3 worm cellular contexts compared by ENCODE assay signal in the genomic region with DNA sequence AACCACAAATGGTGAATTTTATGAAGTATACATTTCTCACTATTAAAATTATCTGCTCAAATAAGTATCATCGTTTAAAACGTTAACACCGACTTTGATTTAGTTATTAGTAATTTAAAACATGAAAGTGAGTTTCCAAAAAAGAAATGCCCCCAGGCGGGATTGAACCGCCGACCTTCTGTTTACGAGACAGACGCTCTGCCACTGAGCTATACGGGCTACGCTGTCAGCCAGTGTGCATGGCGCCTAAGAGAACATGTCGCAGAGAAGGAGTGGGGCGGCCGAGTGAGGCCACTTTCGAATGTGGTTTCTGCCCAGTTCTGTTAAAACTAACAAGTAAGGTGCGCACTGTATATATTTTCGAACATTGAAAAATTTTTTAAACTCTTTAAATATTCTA.
A peak's percentile ranks its signal among the peaks of the same experiment; 100 is the strongest.
TF ChIP-seq lines count a peak whose summit lies in the region.

No protein-coding gene starts in this region.

TF ChIP-seq in whole organism, L1 larva, 84 proteins besides CTCF, POLR2A, EP300 and RAD21 (continued from another document and continues in another):
- TF ChIP-seq jun-1 (tag; optimal IDR thresholded peaks at IDR 0.05; lab: Kevin White, UChicago) (peak; percentile 43), tbx-2 (tag; optimal IDR thresholded peaks at IDR 0.05; lab: Kevin White, UChicago) (peak; percentile 43), ets-5 (GFP tag; IDR thresholded peaks at IDR 0.05; lab: Robert Waterston, UW) (no peak), swsn-7 (tag; optimal IDR thresholded peaks at IDR 0.05; lab: Kevin White, UChicago) (peak; percentile 52), egl-13 (tag; optimal IDR thresholded peaks at IDR 0.05; lab: Kevin White, UChicago) (peak; percentile 6), hlh-17 (GFP tag; optimal IDR thresholded peaks at IDR 0.05; lab: Kevin White, UChicago; ENCODE audit: borderline replicate concordance) (no peak), nhr-28 (tag; optimal IDR thresholded peaks at IDR 0.05; lab: Kevin White, UChicago) (no peak), elt-3 (tag; optimal IDR thresholded peaks at IDR 0.05; lab: Kevin White, UChicago) (peak in 1 of 6 experiments; percentile 23), lsy-2 (tag; optimal IDR thresholded peaks at IDR 0.05; lab: Kevin White, UChicago) (peak in 1 of 2 experiments; percentile 17), tlp-1 (tag; optimal IDR thresholded peaks at IDR 0.05; lab: Kevin White, UChicago) (no peak), mdl-1 (tag; optimal IDR thresholded peaks at IDR 0.05; lab: Kevin White, UChicago) (peak in 1 of 2 experiments; percentile 21), ztf-11 (tag; optimal IDR thresholded peaks at IDR 0.05; lab: Kevin White, UChicago) (no peak), efl-1 (optimal IDR thresholded peaks at IDR 0.05; lab: Kevin White, UChicago) (peak; percentile 11 to 24), efl-1 (GFP tag; optimal IDR thresholded peaks at IDR 0.05 in 1 of 2; lab: Kevin White, UChicago) (peak in 1 of 2 experiments; percentile 91), nhr-237 (tag; optimal IDR thresholded peaks at IDR 0.05; lab: Kevin White, UChicago) (no peak), alr-1 (tag; optimal IDR thresholded peaks at IDR 0.05; lab: Kevin White, UChicago; ENCODE audit: borderline replicate concordance) (no peak), ceh-63 (GFP tag; optimal IDR thresholded peaks at IDR 0.05; lab: Kevin White, UChicago) (no peak), aha-1 (tag; optimal IDR thresholded peaks at IDR 0.05; lab: Kevin White, UChicago) (no peak), unc-86 (tag; optimal IDR thresholded peaks at IDR 0.05; lab: Kevin White, UChicago) (peak; percentile 36), ceh-82 (tag; optimal IDR thresholded peaks at IDR 0.05; lab: Kevin White, UChicago) (peak; percentile 58 to 69 (median 63)), nhr-90 (tag; optimal IDR thresholded peaks at IDR 0.05; lab: Kevin White, UChicago; ENCODE audit: poor library complexity) (peak; percentile 57), dsc-1 (tag; optimal IDR thresholded peaks at IDR 0.05; lab: Kevin White, UChicago) (peak; percentile 67), pqm-1 (tag; optimal IDR thresholded peaks at IDR 0.05; lab: Kevin White, UChicago) (no peak), ceh-90 (tag; optimal IDR thresholded peaks at IDR 0.05; lab: Kevin White, UChicago) (no peak), skn-1 (tag; optimal IDR thresholded peaks at IDR 0.05; lab: Kevin White, UChicago) (peak; percentile 43), efl-3 (GFP tag; optimal IDR thresholded peaks at IDR 0.05; lab: Kevin White, UChicago) (no peak), unc-130 (tag; optimal IDR thresholded peaks at IDR 0.05; lab: Kevin White, UChicago) (peak; percentile 23), snpc-4 (tag; optimal IDR thresholded peaks at IDR 0.05; lab: Kevin White, UChicago) (peak; percentile 13), C16A3.4 (tag; optimal IDR thresholded peaks at IDR 0.05; lab: Kevin White, UChicago) (peak; percentile 57), hlh-4 (tag; optimal IDR thresholded peaks at IDR 0.05; lab: Kevin White, UChicago) (no peak), hpl-2 (GFP tag; optimal IDR thresholded peaks at IDR 0.05; lab: Kevin White, UChicago) (no peak), nhr-71 (tag; optimal IDR thresholded peaks at IDR 0.05; lab: Kevin White, UChicago) (peak; percentile 63), nhr-11 (tag; optimal IDR thresholded peaks at IDR 0.05; lab: Kevin White, UChicago) (no peak), nhr-20 (tag; optimal IDR thresholded peaks at IDR 0.05; lab: Kevin White, UChicago) (peak; percentile 63), fos-1 (tag; optimal IDR thresholded peaks at IDR 0.05; lab: Kevin White, UChicago) (peak; percentile 10), lin-14 (GFP tag; optimal IDR thresholded peaks at IDR 0.05; lab: Kevin White, UChicago) (peak; percentile 51), rnt-1 (tag; optimal IDR thresholded peaks at IDR 0.05; lab: Kevin White, UChicago) (peak; percentile 67), unc-98 (GFP tag; IDR thresholded peaks at IDR 0.05; lab: Robert Waterston, UW) (no peak), unc-30 (tag; optimal IDR thresholded peaks at IDR 0.05; lab: Kevin White, UChicago) (no peak), fkh-8 (tag; optimal IDR thresholded peaks at IDR 0.05; lab: Kevin White, UChicago) (peak; percentile 41), fkh-10 (GFP tag; optimal IDR thresholded peaks at IDR 0.05; lab: Kevin White, UChicago) (peak; percentile 43), vab-15 (tag; optimal IDR thresholded peaks at IDR 0.05; lab: Kevin White, UChicago) (no peak)

TF ChIP-seq in whole organism, L3 larva, 47 proteins besides CTCF, POLR2A, EP300 and RAD21 (continued from another document):
- TF ChIP-seq unc-39 (tag; optimal IDR thresholded peaks at IDR 0.05; lab: Kevin White, UChicago), result no peak
- TF ChIP-seq nhr-77 (tag; optimal IDR thresholded peaks at IDR 0.05; lab: Kevin White, UChicago), result peak; percentile 33
- TF ChIP-seq aly-2 (tag; optimal IDR thresholded peaks at IDR 0.05; lab: Kevin White, UChicago), result no peak
- TF ChIP-seq ztf-11 (tag; optimal IDR thresholded peaks at IDR 0.05; lab: Kevin White, UChicago), result no peak
- TF ChIP-seq nhr-43 (tag; optimal IDR thresholded peaks at IDR 0.05; lab: Kevin White, UChicago; ENCODE audit: poor library complexity, severe bottlenecking), result peak; percentile 58
- TF ChIP-seq pha-4 (tag; optimal IDR thresholded peaks at IDR 0.05; lab: Kevin White, UChicago), result peak; percentile 56
- no peak for TF ChIP-seq nhr-237 (tag; optimal IDR thresholded peaks at IDR 0.05; lab: Kevin White, UChicago)
- TF ChIP-seq snpc-4 (tag; optimal IDR thresholded peaks at IDR 0.05; lab: Kevin White, UChicago), result peak; percentile 6

TF ChIP-seq in whole organism, young adult, 124 proteins besides CTCF, POLR2A, EP300 and RAD21 (continued from another document and continues in another):
- TF ChIP-seq F49E8.2 (tag; optimal IDR thresholded peaks at IDR 0.05; lab: Kevin White, UChicago; ENCODE audit: insufficient read depth) (no peak), repo-1 (tag; optimal IDR thresholded peaks at IDR 0.05; lab: Kevin White, UChicago) (peak; percentile 5), rcor-1 (GFP tag; IDR thresholded peaks at IDR 0.05; lab: Robert Waterston, UW) (peak; percentile 81), ceh-100 (GFP tag; IDR thresholded peaks at IDR 0.05; lab: Robert Waterston, UW) (0 out of 2 replicates have a peak, but pooled peaks have one; percentile 30), Y95B8A.8 (GFP tag; IDR thresholded peaks at IDR 0.05; lab: Robert Waterston, UW) (no peak), F23B12.7 (tag; optimal IDR thresholded peaks at IDR 0.05; lab: Kevin White, UChicago; ENCODE audit: insufficient read depth) (peak; percentile 45), mxl-1 (tag; optimal IDR thresholded peaks at IDR 0.05; lab: Kevin White, UChicago) (peak; percentile 31), ceh-58 (GFP tag; IDR thresholded peaks at IDR 0.05; lab: Robert Waterston, UW) (no peak), B0261.1 (tag; optimal IDR thresholded peaks at IDR 0.05; lab: Kevin White, UChicago) (peak; percentile 90), lin-35 (GFP tag; optimal IDR thresholded peaks at IDR 0.05; lab: Kevin White, UChicago) (no peak), B0019.2 (GFP tag; conservative IDR thresholded peaks at IDR 0.05; lab: Robert Waterston, UW) (no peak), nfyb-1 (GFP tag; IDR thresholded peaks at IDR 0.05; lab: Robert Waterston, UW) (peak; percentile 86), lsl-1 (GFP tag; optimal IDR thresholded peaks at IDR 0.05; lab: Kevin White, UChicago) (peak; percentile 4), B0336.3 (GFP tag; IDR thresholded peaks at IDR 0.05; lab: Robert Waterston, UW) (peak; percentile 66; the same call in 1 of the 2 replicates), ets-4 (GFP tag; optimal IDR thresholded peaks at IDR 0.05; lab: Kevin White, UChicago) (no peak), chd-7 (tag; optimal IDR thresholded peaks at IDR 0.05; lab: Kevin White, UChicago) (peak; percentile 37), hmg-1.2 (GFP tag; IDR thresholded peaks at IDR 0.05; lab: Robert Waterston, UW) (peak; percentile 82), hmg-20 (GFP tag; IDR thresholded peaks at IDR 0.05; lab: Robert Waterston, UW) (peak; percentile 72; the same call in 1 of the 2 replicates), rec-8 (tag; optimal IDR thresholded peaks at IDR 0.05; lab: Kevin White, UChicago) (peak; percentile 78 to 80), sdz-38 (tag; optimal IDR thresholded peaks at IDR 0.05; lab: Kevin White, UChicago) (no peak), K12H6.12 (tag; optimal IDR thresholded peaks at IDR 0.05; lab: Kevin White, UChicago) (peak; percentile 19), sea-2 (GFP tag; IDR thresholded peaks at IDR 0.05; lab: Robert Waterston, UW) (0 out of 2 replicates have a peak, but pooled peaks have one; percentile 12), pbrm-1 (GFP tag; IDR thresholded peaks at IDR 0.05; lab: Robert Waterston, UW) (peak; percentile 87), nhr-27 (tag; optimal IDR thresholded peaks at IDR 0.05; lab: Kevin White, UChicago) (no peak), ekl-4 (GFP tag; IDR thresholded peaks at IDR 0.05; lab: Robert Waterston, UW) (peak; percentile 63), ZK185.1 (tag; optimal IDR thresholded peaks at IDR 0.05; lab: Kevin White, UChicago; ENCODE audit: poor library complexity, severe bottlenecking) (peak; percentile 93), sptf-2 (GFP tag; optimal IDR thresholded peaks at IDR 0.05; lab: Kevin White, UChicago) (no peak), F33H1.4 (GFP tag; IDR thresholded peaks at IDR 0.05; lab: Robert Waterston, UW) (no peak), egl-44 (GFP tag; IDR thresholded peaks at IDR 0.05; lab: Robert Waterston, UW) (peak; percentile 82), dox-1 (GFP tag; IDR thresholded peaks at IDR 0.05; lab: Robert Waterston, UW) (peak; percentile 81; the same call in 1 of the 2 replicates), nhr-90 (tag; optimal IDR thresholded peaks at IDR 0.05; lab: Kevin White, UChicago) (peak; percentile 61), F52B5.7 (tag; optimal IDR thresholded peaks at IDR 0.05; lab: Kevin White, UChicago) (peak; percentile 66), mel-28 (tag; optimal IDR thresholded peaks at IDR 0.05; lab: Kevin White, UChicago; ENCODE audit: borderline replicate concordance) (peak; percentile 39), cebp-1 (GFP tag; IDR thresholded peaks at IDR 0.05; lab: Robert Waterston, UW) (0 out of 2 replicates have a peak, but pooled peaks have one; percentile 25), cebp-1 (tag; optimal IDR thresholded peaks at IDR 0.05; lab: Kevin White, UChicago) (peak; percentile 73), lir-1 (GFP tag; conservative IDR thresholded peaks at IDR 0.05; lab: Robert Waterston, UW) (peak; percentile 31; the same call in 1 of the 2 replicates), die-1 (tag; optimal IDR thresholded peaks at IDR 0.05; lab: Kevin White, UChicago) (peak; percentile 84), Y53F4B.3 (GFP tag; IDR thresholded peaks at IDR 0.05; lab: Robert Waterston, UW) (no peak), F39B2.1 (GFP tag; IDR thresholded peaks at IDR 0.05; lab: Robert Waterston, UW) (no peak), Y53G8AR.9 (GFP tag; conservative IDR thresholded peaks at IDR 0.05; lab: Robert Waterston, UW) (0 out of 2 replicates have a peak, but pooled peaks have one; percentile 36), him-1 (tag; optimal IDR thresholded peaks at IDR 0.05; lab: Kevin White, UChicago) (peak; percentile 91), ztf-28 (GFP tag; IDR thresholded peaks at IDR 0.05; lab: Robert Waterston, UW) (peak; percentile 86), ztf-25 (GFP tag; IDR thresholded peaks at IDR 0.05; lab: Robert Waterston, UW) (peak; percentile 84; the same call in 1 of the 2 replicates), ceh-27 (GFP tag; optimal IDR thresholded peaks at IDR 0.05; lab: Kevin White, UChicago) (peak; percentile 69), lin-54 (GFP tag; optimal IDR thresholded peaks at IDR 0.05; lab: Kevin White, UChicago) (peak; percentile 50), akir-1 (GFP tag; optimal IDR thresholded peaks at IDR 0.05; lab: Kevin White, UChicago) (no peak), madf-3 (GFP tag; IDR thresholded peaks at IDR 0.05; lab: Robert Waterston, UW) (no peak), unc-130 (GFP tag; optimal IDR thresholded peaks at IDR 0.05; lab: Kevin White, UChicago) (peak; percentile 32), F22D6.2 (tag; optimal IDR thresholded peaks at IDR 0.05; lab: Kevin White, UChicago) (peak; percentile 31), F37B4.10 (GFP tag; IDR thresholded peaks at IDR 0.05; lab: Robert Waterston, UW) (no peak), ztf-18 (tag; optimal IDR thresholded peaks at IDR 0.05; lab: Kevin White, UChicago) (peak; percentile 52), nhr-80 (tag; optimal IDR thresholded peaks at IDR 0.05; lab: Kevin White, UChicago) (peak; percentile 3), lin-40 (tag; optimal IDR thresholded peaks at IDR 0.05; lab: Kevin White, UChicago) (peak; percentile 83), ama-1 (optimal IDR thresholded peaks at IDR 0.05; lab: Kevin White, UChicago) (no peak), ama-1 (GFP tag; optimal IDR thresholded peaks at IDR 0.05; lab: Kevin White, UChicago) (peak in 1 of 2 experiments; percentile 25), mes-4 (tag; optimal IDR thresholded peaks at IDR 0.05; lab: Kevin White, UChicago) (peak; percentile 59), madf-8 (GFP tag; conservative IDR thresholded peaks at IDR 0.05; lab: Robert Waterston, UW) (no peak), mcd-1 (GFP tag; IDR thresholded peaks at IDR 0.05; lab: Robert Waterston, UW) (peak; percentile 70), cebp-2 (GFP tag; IDR thresholded peaks at IDR 0.05; lab: Robert Waterston, UW) (no peak), attf-5 (GFP tag; optimal IDR thresholded peaks at IDR 0.05; lab: Kevin White, UChicago) (peak; percentile 43), xnd-1 (tag; optimal IDR thresholded peaks at IDR 0.05; lab: Kevin White, UChicago) (no peak), madf-10 (tag; optimal IDR thresholded peaks at IDR 0.05; lab: Kevin White, UChicago) (peak; percentile 77), T07F8.4 (tag; optimal IDR thresholded peaks at IDR 0.05; lab: Kevin White, UChicago) (peak; percentile 25), madf-6 (GFP tag; IDR thresholded peaks at IDR 0.05; lab: Robert Waterston, UW) (peak; percentile 61), zfh-2 (GFP tag; conservative IDR thresholded peaks at IDR 0.05; lab: Robert Waterston, UW) (no peak), attf-6 (GFP tag; IDR thresholded peaks at IDR 0.05; lab: Robert Waterston, UW) (0 out of 2 replicates have a peak, but pooled peaks have one; percentile 12), D2030.7 (GFP tag; IDR thresholded peaks at IDR 0.05; lab: Robert Waterston, UW) (peak; percentile 83), tlf-1 (GFP tag; optimal IDR thresholded peaks at IDR 0.05; lab: Kevin White, UChicago) (no peak), ceh-79 (tag; optimal IDR thresholded peaks at IDR 0.05; lab: Kevin White, UChicago) (no peak), tbx-9 (tag; optimal IDR thresholded peaks at IDR 0.05; lab: Kevin White, UChicago; ENCODE audit: borderline replicate concordance) (no peak), efl-1 (GFP tag; optimal IDR thresholded peaks at IDR 0.05; lab: Kevin White, UChicago) (no peak), bed-2 (GFP tag; IDR thresholded peaks at IDR 0.05; lab: Robert Waterston, UW) (no peak), snpc-4 (GFP tag; optimal IDR thresholded peaks at IDR 0.05; lab: Kevin White, UChicago) (peak; percentile 33), snpc-4 (tag; optimal IDR thresholded peaks at IDR 0.05; lab: Kevin White, UChicago) (peak in 3 of 4 experiments; percentile 20 to 75 (median 61)), nfya-2 (GFP tag; IDR thresholded peaks at IDR 0.05; lab: Robert Waterston, UW) (no peak), fkh-3 (tag; optimal IDR thresholded peaks at IDR 0.05; lab: Kevin White, UChicago) (peak; percentile 13), dpl-1 (GFP tag; optimal IDR thresholded peaks at IDR 0.05; lab: Kevin White, UChicago) (no peak), let-526 (GFP tag; IDR thresholded peaks at IDR 0.05; lab: Robert Waterston, UW) (0 out of 2 replicates have a peak, but pooled peaks have one; percentile 35), F57C9.4 (tag; optimal IDR thresholded peaks at IDR 0.05; lab: Kevin White, UChicago) (no peak), aptf-3 (GFP tag; IDR thresholded peaks at IDR 0.05; lab: Robert Waterston, UW) (no peak)
